Worm (Caenorhabditis elegans) whole organism, late embryonic: ENCODE measurements around the gene ugt-64.

ENCODE experiments used
- ama-1 ChIP-seq: fragments of 150-350 bp; optimal IDR thresholded peaks from 2 replicates; lab custom pipeline; 2014
- ceh-19 ChIP-seq: fragments of 200-800 bp; sonication (Bioruptor generic); optimal IDR thresholded peaks from 2 replicates; lab custom pipeline; 2018; ENCODE audit warnings: mild to moderate bottlenecking, missing genetic modification characterization, missing compliant biosample characterization
- ceh-30 ChIP-seq: fragments of 150-350 bp; optimal IDR thresholded peaks from 2 replicates; lab custom pipeline; 2014; ENCODE audit warnings: missing biosample characterization, missing genetic modification characterization
- ceh-9 ChIP-seq: sonication (generic microtip); optimal IDR thresholded peaks from 2 replicates; lab custom pipeline; 2016; ENCODE audit warnings: mild to moderate bottlenecking, missing genetic modification characterization, inconsistent platforms, missing compliant biosample characterization
- ets-4 ChIP-seq: sonication (generic microtip); optimal IDR thresholded peaks from 2 replicates; lab custom pipeline; 2016; ENCODE audit warnings: missing genetic modification characterization, missing compliant biosample characterization
- fkh-10 ChIP-seq: fragments of 150-350 bp; optimal IDR thresholded peaks from 2 replicates; lab custom pipeline; 2014; ENCODE audit warnings: missing biosample characterization, missing genetic modification reagents, missing genetic modification characterization
- gmeb-2 ChIP-seq: sonication (generic microtip); optimal IDR thresholded peaks from 2 replicates; lab custom pipeline; 2016; ENCODE audit warnings: missing genetic modification characterization, inconsistent platforms, missing compliant biosample characterization
- nfya-1 ChIP-seq: sonication (generic microtip); optimal IDR thresholded peaks from 2 replicates; lab custom pipeline; 2017; ENCODE audit warnings: missing genetic modification characterization, mild to moderate bottlenecking, missing compliant biosample characterization, antibody characterized with exemption, moderate library complexity
- npax-4 ChIP-seq: sonication (generic microtip); optimal IDR thresholded peaks from 2 replicates; lab custom pipeline; 2016; ENCODE audit warnings: missing genetic modification characterization, missing compliant biosample characterization
- pqm-1 ChIP-seq: sonication (generic microtip); optimal IDR thresholded peaks from 2 replicates; lab custom pipeline; 2016; ENCODE audit warnings: missing genetic modification characterization, missing compliant biosample characterization
- tbx-2 ChIP-seq: sonication (generic microtip); optimal IDR thresholded peaks from 2 replicates; lab custom pipeline; 2016; ENCODE audit warnings: missing genetic modification characterization, missing compliant biosample characterization
- ttx-3 ChIP-seq: sonication (generic microtip); optimal IDR thresholded peaks from 2 replicates; lab custom pipeline; 2016; ENCODE audit warnings: missing genetic modification reagents, missing genetic modification characterization, missing compliant biosample characterization
- unc-86 ChIP-seq: sonication (generic microtip); optimal IDR thresholded peaks from 2 replicates; lab custom pipeline; 2016; ENCODE audit warnings: missing genetic modification characterization, missing compliant biosample characterization

ce11 chrV:3530403-3530802, 24.3 kb upstream of the ugt-64 start, which contains the start of gene srbc-66:
- no peak for TF ChIP-seq pqm-1 (tag; lab: Kevin White, UChicago)
- no peak for TF ChIP-seq ama-1
- no peak for TF ChIP-seq ceh-9 (tag; lab: Kevin White, UChicago)
- no peak for TF ChIP-seq nfya-1 (tag; lab: Kevin White, UChicago)
- no peak for TF ChIP-seq ets-4 (tag; lab: Kevin White, UChicago)
- no peak for TF ChIP-seq fkh-10 (GFP tag; lab: Kevin White, UChicago)
- TF ChIP-seq ttx-3 (tag; lab: Kevin White, UChicago), result no peak
- no peak for TF ChIP-seq tbx-2 (tag; lab: Kevin White, UChicago)
- TF ChIP-seq npax-4, result no peak
- no peak for TF ChIP-seq unc-86 (tag; lab: Kevin White, UChicago)
- no peak for TF ChIP-seq ceh-19 (GFP tag; lab: Kevin White, UChicago)
- TF ChIP-seq gmeb-2, result no peak
- TF ChIP-seq ceh-30, result no peak
